Worm (Caenorhabditis elegans): ENCODE measurements around the gene F08D12.12.
A peak's percentile ranks its signal among the peaks of the same experiment; 100 is the strongest.

ce11 chrII:2747956-2748621 lies 38.8 kb downstream of the F08D12.12 start:
- TF ChIP-seq mab-5 (tag; optimal IDR thresholded peaks at IDR 0.05): no peak
- peak; percentile 80 for TF ChIP-seq ces-1 (GFP tag; optimal IDR thresholded peaks at IDR 0.05)
- no peak for TF ChIP-seq snpc-4 (tag; optimal IDR thresholded peaks at IDR 0.05)
- no peak for TF ChIP-seq lin-13 (tag; optimal IDR thresholded peaks at IDR 0.05)
- TF ChIP-seq unc-120 (tag; optimal IDR thresholded peaks at IDR 0.05; ENCODE audit: poor library complexity, severe bottlenecking): no peak
- TF ChIP-seq sem-2 (GFP tag; optimal IDR thresholded peaks at IDR 0.05): no peak
- no peak for TF ChIP-seq ztf-11 (tag; optimal IDR thresholded peaks at IDR 0.05)
- no peak for TF ChIP-seq nhr-237 (tag; optimal IDR thresholded peaks at IDR 0.05)
- TF ChIP-seq lin-32 (GFP tag; optimal IDR thresholded peaks at IDR 0.05): no peak
- TF ChIP-seq nhr-28 (tag; optimal IDR thresholded peaks at IDR 0.05): no peak
- TF ChIP-seq nhr-76 (tag; optimal IDR thresholded peaks at IDR 0.05): no peak
- TF ChIP-seq nhr-12 (tag; optimal IDR thresholded peaks at IDR 0.05): no peak
